Fruit fly (Drosophila melanogaster): ENCODE data around the gene CG7556.

Gene CG7556

DNA sequence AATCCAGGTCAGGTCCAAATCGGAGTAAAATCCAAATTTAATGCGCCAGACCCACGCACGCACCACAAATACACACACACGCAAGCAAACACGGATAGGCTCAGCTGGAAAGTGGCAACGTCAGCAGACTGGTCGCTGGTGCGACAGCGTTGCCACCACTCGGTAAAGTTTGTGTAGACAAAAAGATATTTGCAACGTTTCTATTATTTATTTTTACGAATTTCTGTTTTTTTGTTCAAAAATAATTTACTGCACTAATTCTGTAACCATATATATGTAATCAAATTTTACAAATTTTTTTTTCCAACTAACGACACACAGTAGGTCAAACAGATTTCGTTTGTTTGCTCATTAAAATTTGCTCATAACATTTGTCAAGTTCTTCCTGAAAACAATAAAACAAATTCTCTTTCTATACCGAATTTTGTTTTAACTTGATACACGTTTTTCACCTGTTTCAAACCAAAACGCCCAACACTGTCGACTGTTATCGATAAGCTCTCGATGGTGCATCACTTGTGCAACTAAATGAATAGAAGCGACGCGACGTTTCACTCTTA lies at the start of gene CG7556, which contains the start of gene CG7453:
Gene CG7556 (minus strand): TSS at position 135 of the 560 bp plus-strand sequence.
Gene CG7453 (plus strand): TSS at position 478 of the 560 bp plus-strand sequence.
- TF ChIP-seq CG32121 (GFP tag; IDR thresholded peaks at IDR 0.05) (peak; percentile 37; the same call in 1 of the 2 replicates), CG4496 (GFP tag; IDR thresholded peaks at IDR 0.05) (peak; percentile 40; the same call in 1 of the 3 replicates), CG9948 (tag; optimal IDR thresholded peaks at IDR 0.05) (peak; percentile 59), rn (GFP tag; IDR thresholded peaks at IDR 0.05) (no peak), Pif1A (GFP tag; optimal IDR thresholded peaks at IDR 0.05) (no peak), CG12605 (GFP tag; IDR thresholded peaks at IDR 0.05) (no peak), EcR (GFP tag; optimal IDR thresholded peaks at IDR 0.05) (no peak), CG15710 (tag; optimal IDR thresholded peaks at IDR 0.05) (peak; percentile 67), gl (tag; optimal IDR thresholded peaks at IDR 0.05) (no peak), Snoo (tag; optimal IDR thresholded peaks at IDR 0.05) (peak; percentile 51), CG17806 (tag; optimal IDR thresholded peaks at IDR 0.05) (peak; percentile 59), CG8159 (tag; optimal IDR thresholded peaks at IDR 0.05) (peak; percentile 74), CG13204 (GFP tag; optimal IDR thresholded peaks at IDR 0.05) (no peak), Pif1B (GFP tag; optimal IDR thresholded peaks at IDR 0.05) (no peak), fd96Ca (GFP tag; IDR thresholded peaks at IDR 0.05) (0 out of 3 replicates have a peak, but pooled peaks have one; percentile 45), D1 (tag; optimal IDR thresholded peaks at IDR 0.05) (no peak), CG10348 (GFP tag; IDR thresholded peaks at IDR 0.05) (no peak), CG8301 (tag; optimal IDR thresholded peaks at IDR 0.05) (peak; percentile 48), CG14655 (GFP tag; optimal IDR thresholded peaks at IDR 0.05) (peak; percentile 69), Ets98B (GFP tag; IDR thresholded peaks at IDR 0.05) (0 out of 2 replicates have a peak, but pooled peaks have one; percentile 28), CG34367 (tag; optimal IDR thresholded peaks at IDR 0.05) (peak; percentile 64)

DNA sequence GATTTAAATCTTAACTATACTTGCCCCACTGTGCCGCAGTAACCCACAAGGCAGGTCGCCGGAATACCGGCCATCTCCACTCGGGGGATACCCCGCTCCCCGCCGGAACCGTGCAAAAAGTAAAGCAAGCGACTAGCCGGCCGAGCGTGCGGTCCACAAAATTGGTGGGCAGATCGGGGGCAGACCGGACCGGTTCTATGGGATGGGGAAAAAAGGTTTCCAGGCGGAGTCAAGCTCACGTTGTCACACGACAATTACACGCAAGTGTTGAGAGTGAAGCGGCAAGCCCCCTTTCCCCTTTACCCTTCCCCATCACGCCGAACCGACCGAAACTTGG lies 45.6 kb upstream of the CG7556 start:
- TF ChIP-seq CG17806 (tag; optimal IDR thresholded peaks at IDR 0.05): no peak
- peak; percentile 74 for TF ChIP-seq CG4496 (GFP tag; IDR thresholded peaks at IDR 0.05)
- no peak for TF ChIP-seq fd96Ca (GFP tag; IDR thresholded peaks at IDR 0.05)
- TF ChIP-seq Snoo (tag; optimal IDR thresholded peaks at IDR 0.05): no peak
- TF ChIP-seq CG13204 (GFP tag; optimal IDR thresholded peaks at IDR 0.05): peak; percentile 93
- TF ChIP-seq CG34367 (tag; optimal IDR thresholded peaks at IDR 0.05): no peak
- no peak for TF ChIP-seq D1 (tag; optimal IDR thresholded peaks at IDR 0.05)
- TF ChIP-seq CG8301 (tag; optimal IDR thresholded peaks at IDR 0.05): no peak
- no peak for TF ChIP-seq CG12605 (GFP tag; IDR thresholded peaks at IDR 0.05)
- peak; percentile 35 for TF ChIP-seq EcR (GFP tag; optimal IDR thresholded peaks at IDR 0.05)
- 0 out of 2 replicates have a peak, but pooled peaks have one; percentile 12 for TF ChIP-seq CG32121 (GFP tag; IDR thresholded peaks at IDR 0.05)
- TF ChIP-seq CG10348 (GFP tag; IDR thresholded peaks at IDR 0.05): 0 out of 2 replicates have a peak, but pooled peaks have one; percentile 28

DNA sequence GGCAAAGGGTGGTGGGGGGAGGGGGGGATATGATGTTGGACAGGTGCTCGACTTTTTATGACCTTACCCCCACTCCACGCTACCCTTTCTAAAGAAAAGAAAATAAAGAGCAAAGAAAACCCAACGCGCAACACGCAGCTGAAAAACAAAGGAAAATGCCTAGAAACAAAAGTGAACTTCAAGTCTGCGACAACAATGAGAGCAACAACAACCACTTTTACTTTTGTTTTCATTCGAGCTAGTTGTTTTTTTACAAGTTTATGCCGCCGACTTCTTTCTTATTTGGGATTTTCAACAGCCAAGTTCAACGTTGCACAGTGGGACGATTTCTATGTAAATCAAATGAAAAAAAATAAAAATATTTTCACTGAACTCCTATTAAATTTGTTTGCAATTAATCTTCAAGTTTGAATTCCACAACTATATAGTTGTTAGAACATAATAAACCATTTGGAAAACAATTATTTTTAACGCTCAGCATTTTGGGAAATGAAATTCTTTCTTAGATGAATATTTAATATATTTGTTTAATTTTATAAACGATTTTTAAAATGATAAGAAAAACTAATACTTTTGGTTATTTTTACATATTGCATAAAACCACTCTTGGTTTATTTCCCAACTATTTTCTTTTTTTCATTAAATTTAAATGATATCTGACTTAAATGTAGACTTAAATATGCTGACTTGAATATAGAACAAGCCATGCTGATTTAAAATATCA lies 45.1 kb upstream of the CG7556 start:
- TF ChIP-seq CG8301 (tag; optimal IDR thresholded peaks at IDR 0.05) (peak; percentile 47), CG14655 (GFP tag; optimal IDR thresholded peaks at IDR 0.05) (peak; percentile 72), gl (tag; optimal IDR thresholded peaks at IDR 0.05) (no peak), EcR (GFP tag; optimal IDR thresholded peaks at IDR 0.05) (no peak), CG8159 (tag; optimal IDR thresholded peaks at IDR 0.05) (peak; percentile 81), CG9948 (tag; optimal IDR thresholded peaks at IDR 0.05) (peak; percentile 74), CG4496 (GFP tag; IDR thresholded peaks at IDR 0.05) (no peak), Pif1B (GFP tag; optimal IDR thresholded peaks at IDR 0.05) (no peak), fd96Ca (GFP tag; IDR thresholded peaks at IDR 0.05) (no peak), CG17806 (tag; optimal IDR thresholded peaks at IDR 0.05) (peak; percentile 43), CG15710 (tag; optimal IDR thresholded peaks at IDR 0.05) (peak; percentile 60), CG32121 (GFP tag; IDR thresholded peaks at IDR 0.05) (no peak), CG13204 (GFP tag; optimal IDR thresholded peaks at IDR 0.05) (no peak), rn (GFP tag; IDR thresholded peaks at IDR 0.05) (no peak), Ets98B (GFP tag; IDR thresholded peaks at IDR 0.05) (no peak; the same call in 1 of the 2 replicates), Snoo (tag; optimal IDR thresholded peaks at IDR 0.05) (peak; percentile 33), Pif1A (GFP tag; optimal IDR thresholded peaks at IDR 0.05) (no peak), CG12605 (GFP tag; IDR thresholded peaks at IDR 0.05) (no peak), CG10348 (GFP tag; IDR thresholded peaks at IDR 0.05) (no peak), CG34367 (tag; optimal IDR thresholded peaks at IDR 0.05) (peak; percentile 24), D1 (tag; optimal IDR thresholded peaks at IDR 0.05) (peak; percentile 32)

DNA sequence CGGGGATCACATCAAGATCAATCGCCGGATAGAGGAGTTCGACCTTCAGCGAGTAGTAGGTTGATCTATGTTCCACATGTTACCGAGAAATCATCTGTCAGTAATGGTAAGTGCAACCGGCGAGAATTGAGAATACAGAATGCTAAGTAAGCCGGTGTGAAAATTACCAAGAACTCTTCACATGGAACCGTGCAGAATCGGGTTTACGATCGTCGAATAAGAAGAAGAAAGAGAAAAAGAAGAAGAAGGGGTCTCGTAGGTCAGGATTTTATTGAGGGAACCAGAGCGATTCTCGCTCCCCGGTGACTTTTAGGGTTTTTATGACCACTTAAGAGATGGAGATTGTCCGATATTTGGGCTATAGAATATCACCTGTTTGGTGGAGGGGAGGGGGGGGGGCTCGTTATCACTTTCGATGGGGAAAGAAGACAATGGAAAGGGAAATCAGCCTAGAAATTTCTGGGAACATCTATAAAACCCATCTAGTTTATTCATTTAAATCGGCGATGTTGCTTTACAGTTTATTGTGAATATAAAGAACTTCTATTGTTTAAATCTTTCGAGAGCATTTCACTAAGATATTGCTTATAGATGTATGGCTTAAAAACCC lies 41.4 kb upstream of the CG7556 start:
- TF ChIP-seq CG4496 (GFP tag; IDR thresholded peaks at IDR 0.05) (no peak), Pif1A (GFP tag; optimal IDR thresholded peaks at IDR 0.05) (no peak), CG14655 (GFP tag; optimal IDR thresholded peaks at IDR 0.05) (no peak), CG34367 (tag; optimal IDR thresholded peaks at IDR 0.05) (no peak), D1 (tag; optimal IDR thresholded peaks at IDR 0.05) (no peak), CG13204 (GFP tag; optimal IDR thresholded peaks at IDR 0.05) (no peak), fd96Ca (GFP tag; IDR thresholded peaks at IDR 0.05) (no peak), CG8159 (tag; optimal IDR thresholded peaks at IDR 0.05) (no peak), Snoo (tag; optimal IDR thresholded peaks at IDR 0.05) (no peak), EcR (GFP tag; optimal IDR thresholded peaks at IDR 0.05) (no peak)

DNA sequence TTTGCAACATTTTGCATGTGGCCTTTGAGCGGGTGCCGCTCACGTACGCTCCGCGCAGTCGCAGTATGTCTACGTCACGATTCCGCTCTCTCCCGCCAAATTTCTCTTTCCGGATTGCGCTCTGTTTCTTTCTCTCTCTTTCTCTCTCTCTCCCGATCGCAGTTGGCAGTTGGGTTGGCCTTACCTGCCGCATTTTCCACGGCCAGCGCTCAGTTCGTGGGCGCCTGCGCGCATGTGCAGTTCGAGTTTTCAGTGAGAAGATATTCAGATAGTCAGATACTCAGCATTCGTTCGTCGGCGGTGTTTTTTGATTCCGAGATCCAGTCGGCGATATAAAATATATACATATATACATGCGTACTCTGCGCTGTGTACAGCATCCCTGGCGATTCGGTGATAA lies 40.8 kb upstream of the CG7556 start, which contains the start of gene CG7884:
Gene CG7884 (plus strand): TSS at position 208 of the 400 bp plus-strand sequence.
- TF ChIP-seq Ets98B (GFP tag; IDR thresholded peaks at IDR 0.05) (peak; percentile 22; the same call in 1 of the 2 replicates), D1 (tag; optimal IDR thresholded peaks at IDR 0.05) (no peak), CG4496 (GFP tag; IDR thresholded peaks at IDR 0.05) (peak; percentile 69), Pif1B (GFP tag; optimal IDR thresholded peaks at IDR 0.05) (peak; percentile 53), CG32121 (GFP tag; IDR thresholded peaks at IDR 0.05) (no peak), Pif1A (GFP tag; optimal IDR thresholded peaks at IDR 0.05) (peak; percentile 19), CG12605 (GFP tag; IDR thresholded peaks at IDR 0.05) (0 out of 2 replicates have a peak, but pooled peaks have one; percentile 9), EcR (GFP tag; optimal IDR thresholded peaks at IDR 0.05) (peak; percentile 12), CG8159 (tag; optimal IDR thresholded peaks at IDR 0.05) (no peak), CG13204 (GFP tag; optimal IDR thresholded peaks at IDR 0.05) (peak; percentile 64), CG8301 (tag; optimal IDR thresholded peaks at IDR 0.05) (no peak)
